Worm (Caenorhabditis elegans) whole organism, L1 larva: Measurements from ENCODE around the gene col-149.

ENCODE experiments used
- C04F5.9 ChIP-seq: sonication (generic microtip); optimal IDR thresholded peaks from 2 replicates; lab custom pipeline; 2016; ENCODE audit warnings: missing genetic modification characterization, missing compliant biosample characterization
- aha-1 ChIP-seq: fragments of 150-350 bp; optimal IDR thresholded peaks from 2 replicates; lab custom pipeline; 2014; ENCODE audit warnings: missing biosample characterization, missing genetic modification characterization
- aly-2 ChIP-seq: fragments of 150-350 bp; optimal IDR thresholded peaks from 2 replicates; lab custom pipeline; 2014; ENCODE audit warnings: missing biosample characterization, missing genetic modification characterization
- ama-1 ChIP-seq: fragments of 150-350 bp; optimal IDR thresholded peaks from 2 replicates; lab custom pipeline; 2014
- blmp-1 ChIP-seq: fragments of 150-350 bp; optimal IDR thresholded peaks from 2 replicates; lab custom pipeline; 2014; ENCODE audit warnings: missing biosample characterization, missing genetic modification characterization
- ceh-63 ChIP-seq: fragments of 200-800 bp; sonication (Bioruptor generic); optimal IDR thresholded peaks from 2 replicates; lab custom pipeline; 2018; ENCODE audit warnings: mild to moderate bottlenecking, missing genetic modification characterization, missing compliant biosample characterization
- ceh-88 ChIP-seq: fragments of 200-800 bp; sonication (Bioruptor generic); IDR thresholded peaks from 2 replicates; pipeline ENCODE4 v1.3.6; 2022; ENCODE audit warnings: missing genetic modification characterization, missing compliant biosample characterization
- ceh-90 ChIP-seq: sonication (generic microtip); optimal IDR thresholded peaks from 2 replicates; lab custom pipeline; 2016; ENCODE audit warnings: missing genetic modification characterization, missing compliant biosample characterization
- dpl-1 ChIP-seq, 3 experiments: fragments of 150-350 bp in 2 of 3; sonication (generic microtip) in 1 of 3; optimal IDR thresholded peaks; 2 replicates each; lab custom pipeline; 2014 to 2017; ENCODE audit warnings: missing biosample characterization in 3 of 3, missing genetic modification characterization in 3 of 3, missing genetic modification reagents in 3 of 3
- efl-1 ChIP-seq, 4 experiments: fragments of 150-350 bp; optimal IDR thresholded peaks in 3 of 4; peaks in 1 of 4; 1 replicate in 1 of 4; 2 replicates in 3 of 4; lab custom pipeline; 2014; ENCODE audit warnings: missing biosample characterization in 2 of 4, missing genetic modification characterization in 2 of 4, missing genetic modification reagents in 2 of 4
- egl-27 ChIP-seq, 2 experiments: fragments of 150-350 bp in 1 of 2; sonication (generic microtip); optimal IDR thresholded peaks; 3 replicates each; lab custom pipeline; 2017 to 2018; ENCODE audit warnings: missing biosample characterization in 2 of 2, missing genetic modification characterization in 2 of 2, missing genetic modification reagents in 2 of 2
- elt-2 ChIP-seq: sonication (generic microtip); optimal IDR thresholded peaks from 2 replicates; lab custom pipeline; 2016; ENCODE audit warnings: missing genetic modification characterization, mild to moderate bottlenecking, inconsistent platforms, missing compliant biosample characterization, missing genetic modification reagents
- elt-3 ChIP-seq, 6 experiments: fragments of 150-350 bp in 1 of 6; sonication (generic microtip); optimal IDR thresholded peaks; 2 replicates each; lab custom pipeline; 2017 to 2018; ENCODE audit warnings: missing biosample characterization in 6 of 6, missing genetic modification characterization in 6 of 6, inconsistent platforms in 1 of 6
- ets-5 ChIP-seq: fragments of 200-800 bp; sonication (Bioruptor generic); IDR thresholded peaks from 2 replicates; pipeline ENCODE4 v1.3.6; 2022; ENCODE audit warnings: missing genetic modification characterization, missing compliant biosample characterization
- fkh-10 ChIP-seq: sonication (generic microtip); optimal IDR thresholded peaks from 2 replicates; lab custom pipeline; 2017; ENCODE audit warnings: missing biosample characterization, missing genetic modification reagents, missing genetic modification characterization
- fkh-4 ChIP-seq: sonication (generic microtip); optimal IDR thresholded peaks from 2 replicates; lab custom pipeline; 2016; ENCODE audit warnings: missing compliant biosample characterization, missing genetic modification characterization, borderline replicate concordance
- fkh-8 ChIP-seq: sonication (generic microtip); optimal IDR thresholded peaks from 2 replicates; lab custom pipeline; 2016; ENCODE audit warnings: mild to moderate bottlenecking, missing genetic modification characterization, missing compliant biosample characterization
- fos-1 ChIP-seq: fragments of 150-350 bp; optimal IDR thresholded peaks from 2 replicates; lab custom pipeline; 2014; ENCODE audit warnings: missing biosample characterization, missing genetic modification characterization
- grh-1 ChIP-seq: fragments of 200-800 bp; sonication (Bioruptor generic); IDR thresholded peaks from 2 replicates; pipeline ENCODE4 v1.3.6; 2022; ENCODE audit warnings: missing genetic modification reagents, missing genetic modification characterization, missing compliant biosample characterization
- hlh-17 ChIP-seq: fragments of 200-800 bp; sonication (Bioruptor generic); optimal IDR thresholded peaks from 2 replicates; lab custom pipeline; 2018; ENCODE audit warnings: missing genetic modification characterization, mild to moderate bottlenecking, missing compliant biosample characterization, moderate library complexity, borderline replicate concordance
- hlh-4 ChIP-seq: sonication (generic microtip); optimal IDR thresholded peaks from 2 replicates; lab custom pipeline; 2016; ENCODE audit warnings: mild to moderate bottlenecking, missing genetic modification characterization, missing compliant biosample characterization
- hpl-2 ChIP-seq: fragments of 150-350 bp; optimal IDR thresholded peaks from 2 replicates; lab custom pipeline; 2014; ENCODE audit warnings: missing biosample characterization, missing genetic modification reagents, missing genetic modification characterization
- irx-1 ChIP-seq: sonication (generic microtip); optimal IDR thresholded peaks from 2 replicates; lab custom pipeline; 2016; ENCODE audit warnings: missing genetic modification characterization, missing compliant biosample characterization
- isw-1 ChIP-seq: fragments of 200-800 bp; sonication (Bioruptor generic); IDR thresholded peaks from 2 replicates; pipeline ENCODE4 v1.3.6; 2022; ENCODE audit warnings: missing genetic modification characterization, missing compliant biosample characterization
- jun-1 ChIP-seq: fragments of 150-350 bp; optimal IDR thresholded peaks from 2 replicates; lab custom pipeline; 2014; ENCODE audit warnings: missing biosample characterization, missing genetic modification reagents, missing genetic modification characterization
- lin-13 ChIP-seq: fragments of 150-350 bp; optimal IDR thresholded peaks from 2 replicates; lab custom pipeline; 2014; ENCODE audit warnings: missing biosample characterization, missing genetic modification reagents, missing genetic modification characterization
- lin-14 ChIP-seq: fragments of 200-800 bp; sonication (Bioruptor generic); optimal IDR thresholded peaks from 2 replicates; lab custom pipeline; 2018; ENCODE audit warnings: mild to moderate bottlenecking, missing genetic modification characterization, moderate library complexity, missing compliant biosample characterization
- lin-15B ChIP-seq: fragments of 150-350 bp; sonication (generic microtip); optimal IDR thresholded peaks from 3 replicates; lab custom pipeline; 2014; ENCODE audit warnings: missing biosample characterization, missing genetic modification characterization
- lin-35 ChIP-seq, 2 experiments: fragments of 150-350 bp; optimal IDR thresholded peaks; 2 replicates each; lab custom pipeline; 2014; ENCODE audit warnings: missing biosample characterization in 2 of 2, missing genetic modification characterization in 2 of 2, missing genetic modification reagents in 2 of 2
- lsy-2 ChIP-seq, 2 experiments: fragments of 150-350 bp; optimal IDR thresholded peaks; 2 replicates each; lab custom pipeline; 2014; ENCODE audit warnings: missing biosample characterization in 2 of 2, missing genetic modification characterization in 2 of 2
- mab-9 ChIP-seq: fragments of 200-800 bp; sonication (Bioruptor generic); IDR thresholded peaks from 2 replicates; pipeline ENCODE4 v1.3.6; 2022; ENCODE audit warnings: missing genetic modification reagents, missing genetic modification characterization, missing compliant biosample characterization
- mef-2 ChIP-seq: fragments of 150-350 bp; optimal IDR thresholded peaks from 2 replicates; lab custom pipeline; 2014; ENCODE audit warnings: missing biosample characterization, missing genetic modification characterization
- nhr-11 ChIP-seq: fragments of 150-350 bp; optimal IDR thresholded peaks from 2 replicates; lab custom pipeline; 2014; ENCODE audit warnings: missing biosample characterization, missing genetic modification characterization
- nhr-12 ChIP-seq: sonication (generic microtip); optimal IDR thresholded peaks from 2 replicates; lab custom pipeline; 2017; ENCODE audit warnings: missing biosample characterization, missing genetic modification characterization
- nhr-20 ChIP-seq: sonication (generic microtip); optimal IDR thresholded peaks from 2 replicates; lab custom pipeline; 2016; ENCODE audit warnings: mild to moderate bottlenecking, missing genetic modification characterization, missing compliant biosample characterization
- nhr-237 ChIP-seq: fragments of 150-350 bp; optimal IDR thresholded peaks from 2 replicates; lab custom pipeline; 2014; ENCODE audit warnings: missing biosample characterization, missing genetic modification characterization
- nhr-47 ChIP-seq: sonication (generic microtip); optimal IDR thresholded peaks from 2 replicates; lab custom pipeline; 2016; ENCODE audit warnings: mild to moderate bottlenecking, missing genetic modification characterization, moderate library complexity, missing compliant biosample characterization
- nhr-77 ChIP-seq: fragments of 150-350 bp; optimal IDR thresholded peaks from 2 replicates; lab custom pipeline; 2014; ENCODE audit warnings: missing biosample characterization, missing genetic modification characterization
- nhr-84 ChIP-seq: sonication (generic microtip); optimal IDR thresholded peaks from 2 replicates; lab custom pipeline; 2017; ENCODE audit warnings: missing biosample characterization, missing genetic modification characterization
- nhr-90 ChIP-seq: sonication (generic microtip); optimal IDR thresholded peaks from 2 replicates; lab custom pipeline; 2016; ENCODE audit warnings: mild to moderate bottlenecking, missing genetic modification characterization, missing compliant biosample characterization; ENCODE audit not compliant: poor library complexity
- pax-3 ChIP-seq: fragments of 200-800 bp; sonication (Bioruptor generic); optimal IDR thresholded peaks from 2 replicates; lab custom pipeline; 2018; ENCODE audit warnings: mild to moderate bottlenecking, missing genetic modification characterization, moderate library complexity, missing compliant biosample characterization
- skn-1 ChIP-seq: fragments of 150-350 bp; optimal IDR thresholded peaks from 2 replicates; lab custom pipeline; 2014; ENCODE audit warnings: missing biosample characterization, missing genetic modification characterization
- snpc-4 ChIP-seq: fragments of 150-350 bp; optimal IDR thresholded peaks from 2 replicates; lab custom pipeline; 2014; ENCODE audit warnings: missing biosample characterization, missing genetic modification characterization
- sox-4 ChIP-seq: sonication (generic microtip); optimal IDR thresholded peaks from 2 replicates; lab custom pipeline; 2016; ENCODE audit warnings: missing genetic modification characterization, missing compliant biosample characterization
- sptf-1 ChIP-seq: fragments of 150-350 bp; optimal IDR thresholded peaks from 2 replicates; lab custom pipeline; 2014; ENCODE audit warnings: missing biosample characterization, missing genetic modification characterization
- swsn-7 ChIP-seq: sonication (generic microtip); optimal IDR thresholded peaks from 2 replicates; lab custom pipeline; 2016; ENCODE audit warnings: missing genetic modification characterization, missing compliant biosample characterization
- unc-130 ChIP-seq: fragments of 150-350 bp; optimal IDR thresholded peaks from 2 replicates; lab custom pipeline; 2017; ENCODE audit warnings: missing biosample characterization, missing genetic modification characterization, inconsistent platforms
- unc-30 ChIP-seq: sonication (generic microtip); optimal IDR thresholded peaks from 2 replicates; lab custom pipeline; 2017; ENCODE audit warnings: missing biosample characterization, missing genetic modification characterization
- vab-15 ChIP-seq: sonication (generic microtip); optimal IDR thresholded peaks from 2 replicates; lab custom pipeline; 2017; ENCODE audit warnings: missing genotype, mild to moderate bottlenecking, missing genetic modification characterization, missing compliant biosample characterization
- zip-4 ChIP-seq: fragments of 200-800 bp; sonication (Bioruptor generic); optimal IDR thresholded peaks from 2 replicates; lab custom pipeline; 2018; ENCODE audit warnings: mild to moderate bottlenecking, missing genetic modification characterization, moderate library complexity, missing compliant biosample characterization

col-149 gene

DNA sequence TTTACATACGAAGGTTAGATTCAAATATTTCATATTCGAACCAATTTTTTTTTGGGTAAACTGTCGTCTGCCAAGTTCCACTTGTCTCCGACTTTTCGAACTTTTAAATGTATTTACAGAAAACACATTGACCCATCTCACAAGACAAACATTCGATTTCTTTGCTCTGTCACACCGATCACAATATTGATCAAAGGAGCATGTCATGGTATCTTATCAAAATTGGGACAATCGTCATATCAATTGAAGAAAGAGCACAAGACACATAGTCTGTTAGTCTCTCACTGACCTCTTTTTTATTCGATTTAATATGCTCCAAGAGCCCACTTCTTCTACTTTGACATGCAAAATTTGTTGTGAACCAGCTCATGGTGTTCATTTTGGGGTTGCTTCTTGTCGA is 36.6 kb downstream of the col-149 start, which contains the start of gene nhr-232:
TSS of gene nhr-232 (plus strand) at position 121 of the 400 bp plus-strand sequence.
- TF ChIP-seq efl-1 (optimal IDR thresholded peaks at IDR 0.05; lab: Kevin White, UChicago), result no peak
- peak in 1 of 2 experiments; percentile 39 for TF ChIP-seq efl-1 (GFP tag; optimal IDR thresholded peaks at IDR 0.05 in 1 of 2; lab: Kevin White, UChicago)
- no peak for TF ChIP-seq fkh-10
- TF ChIP-seq hlh-4, result no peak
- peak; percentile 17 for TF ChIP-seq lin-14 (GFP tag; lab: Kevin White, UChicago)
- no peak for TF ChIP-seq fkh-8 (tag; lab: Kevin White, UChicago)
- peak in 1 of 2 experiments; percentile 32 for TF ChIP-seq lin-35 (GFP tag; optimal IDR thresholded peaks at IDR 0.05; lab: Kevin White, UChicago)
- no peak for TF ChIP-seq irx-1
- TF ChIP-seq nhr-237 (tag; lab: Kevin White, UChicago), result no peak
- peak; percentile 70 for TF ChIP-seq elt-2 (tag; lab: Kevin White, UChicago)
- no peak for TF ChIP-seq mab-9 (GFP tag; lab: Robert Waterston, UW)
- TF ChIP-seq, all 84 proteins: peak for 4

DNA sequence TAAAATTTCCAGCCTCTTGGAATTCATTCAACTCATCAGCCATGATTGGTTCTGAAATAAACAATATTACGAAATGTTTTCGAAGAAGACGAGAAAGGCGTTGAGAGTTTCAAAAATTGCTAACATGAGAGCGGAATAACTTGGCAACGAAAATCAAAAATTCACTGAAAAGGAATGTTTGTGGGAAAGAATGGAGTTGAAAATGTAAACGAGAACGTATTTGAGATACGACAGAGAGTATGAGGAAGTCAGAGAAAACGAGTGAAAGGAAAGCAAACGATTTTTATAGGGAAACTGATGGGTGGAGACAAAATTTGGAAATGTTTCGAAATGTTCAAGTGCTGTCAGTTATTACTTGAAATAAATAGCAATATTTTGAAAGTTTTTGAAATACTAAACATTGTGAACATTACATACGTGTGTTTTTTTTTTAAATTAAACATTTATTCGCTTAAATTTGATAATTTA is 37.6 kb downstream of the col-149 start, which contains the start of gene rop-1:
TSS of gene rop-1 (minus strand) at position 51 of the 468 bp plus-strand sequence.
- TF ChIP-seq nhr-90, result no peak
- no peak for TF ChIP-seq ceh-90 (tag; lab: Kevin White, UChicago)
- TF ChIP-seq nhr-47 (tag; lab: Kevin White, UChicago), result no peak
- TF ChIP-seq skn-1 (tag; lab: Kevin White, UChicago), result peak; percentile 67
- TF ChIP-seq nhr-11 (tag; lab: Kevin White, UChicago), result no peak
- no peak for TF ChIP-seq vab-15 (tag; lab: Kevin White, UChicago)
- no peak for TF ChIP-seq zip-4 (GFP tag; lab: Kevin White, UChicago)
- TF ChIP-seq ama-1 (lab: Kevin White, UChicago), result no peak
- TF ChIP-seq dpl-1 (GFP tag; optimal IDR thresholded peaks at IDR 0.05; lab: Kevin White, UChicago), result no peak
- no peak for TF ChIP-seq aly-2 (tag; lab: Kevin White, UChicago)
- TF ChIP-seq lin-14 (GFP tag; lab: Kevin White, UChicago), result peak; percentile 35
- TF ChIP-seq hlh-17 (GFP tag; lab: Kevin White, UChicago), result no peak
- TF ChIP-seq nhr-77 (tag; lab: Kevin White, UChicago), result no peak
- peak; percentile 10 for TF ChIP-seq nhr-20 (tag; lab: Kevin White, UChicago)
- no peak for TF ChIP-seq C04F5.9 (tag; lab: Kevin White, UChicago)
- no peak for TF ChIP-seq nhr-12 (tag; lab: Kevin White, UChicago)
- TF ChIP-seq lsy-2 (tag; optimal IDR thresholded peaks at IDR 0.05; lab: Kevin White, UChicago), result peak in 1 of 2 experiments; percentile 52
- peak in 1 of 2 experiments; percentile 28 for TF ChIP-seq lin-35 (GFP tag; optimal IDR thresholded peaks at IDR 0.05; lab: Kevin White, UChicago)
- TF ChIP-seq irx-1, result no peak
- TF ChIP-seq lin-13 (GFP tag; lab: Kevin White, UChicago), result no peak
- no peak for TF ChIP-seq elt-3 (tag; optimal IDR thresholded peaks at IDR 0.05; lab: Kevin White, UChicago)
- no peak for TF ChIP-seq hlh-4
- no peak for TF ChIP-seq mef-2 (tag; lab: Kevin White, UChicago)
- TF ChIP-seq hpl-2 (GFP tag; lab: Kevin White, UChicago), result no peak
- no peak for TF ChIP-seq fkh-4 (tag; lab: Kevin White, UChicago)
- TF ChIP-seq fkh-8 (tag; lab: Kevin White, UChicago), result no peak
- no peak for TF ChIP-seq snpc-4 (tag; lab: Kevin White, UChicago)
- peak; percentile 89 for TF ChIP-seq blmp-1 (tag; lab: Kevin White, UChicago)
- TF ChIP-seq sptf-1 (tag; lab: Kevin White, UChicago), result no peak
- TF ChIP-seq sox-4, result no peak
- TF ChIP-seq grh-1 (GFP tag; lab: Robert Waterston, UW), result no peak
- TF ChIP-seq unc-130 (tag; lab: Kevin White, UChicago), result no peak
- TF ChIP-seq isw-1 (GFP tag; lab: Robert Waterston, UW), result no peak
- no peak for TF ChIP-seq fkh-10
- no peak for TF ChIP-seq pax-3
- TF ChIP-seq aha-1, result no peak
- TF ChIP-seq elt-2 (tag; lab: Kevin White, UChicago), result peak; percentile 5
- TF ChIP-seq ets-5 (GFP tag; lab: Robert Waterston, UW), result no peak
- TF ChIP-seq lin-15B (tag; lab: Kevin White, UChicago), result no peak
- TF ChIP-seq egl-27 (tag; optimal IDR thresholded peaks at IDR 0.05; lab: Kevin White, UChicago), result no peak
- no peak for TF ChIP-seq jun-1 (tag; lab: Kevin White, UChicago)
- TF ChIP-seq ceh-63 (GFP tag; lab: Kevin White, UChicago), result no peak
- no peak for TF ChIP-seq unc-30
- TF ChIP-seq swsn-7 (tag; lab: Kevin White, UChicago), result no peak
- TF ChIP-seq ceh-88, result no peak
- no peak for TF ChIP-seq fos-1 (tag; lab: Kevin White, UChicago)
- no peak for TF ChIP-seq nhr-84 (tag; lab: Kevin White, UChicago)
